Fruit fly (Drosophila melanogaster): Measurements from ENCODE around the gene Synd.

The Synd gene

DNA sequence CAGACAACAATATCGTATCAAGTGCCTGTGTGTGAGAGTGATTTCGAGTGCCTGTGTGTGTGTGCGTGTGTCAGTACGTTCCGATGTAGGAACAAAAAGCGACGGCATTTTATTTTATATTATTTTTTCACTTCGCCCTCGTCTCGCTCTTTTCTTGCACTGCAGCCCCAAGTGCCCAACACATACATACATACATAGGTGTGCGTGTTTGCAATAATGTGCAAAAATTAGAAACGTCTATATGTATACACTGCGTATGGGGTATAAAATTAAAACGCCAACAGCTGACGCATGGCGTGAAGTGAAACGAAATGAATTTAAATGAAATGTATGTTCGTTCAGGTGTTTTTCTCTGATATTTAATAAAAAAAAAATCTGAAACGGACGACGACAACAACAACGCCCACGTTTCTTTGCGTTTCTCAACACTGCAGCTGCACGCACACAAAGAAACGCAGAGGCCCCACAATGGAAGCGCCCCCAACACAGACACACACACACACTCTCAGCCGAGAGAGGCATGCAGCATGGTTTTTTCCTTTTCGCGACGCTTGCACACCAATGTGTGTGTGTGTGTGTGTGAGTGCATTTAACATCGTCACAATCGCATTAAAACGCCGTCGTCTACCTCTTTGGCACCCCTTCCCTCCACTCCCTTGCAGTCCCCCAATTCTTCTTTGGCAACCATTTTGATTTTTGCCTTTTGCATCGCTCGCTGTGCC is 48.7 kb upstream of the Synd start (continued):
- TF ChIP-seq CG6854 (GFP tag; optimal IDR thresholded peaks at IDR 0.05), result no peak
- TF ChIP-seq CG1621 (tag; optimal IDR thresholded peaks at IDR 0.05), result no peak
- TF ChIP-seq svp (GFP tag), result peak; percentile 77
- TF ChIP-seq acj6 (GFP tag; optimal IDR thresholded peaks at IDR 0.05), result peak; percentile 57
- peak; percentile 44 for TF ChIP-seq CG4318 (GFP tag; optimal IDR thresholded peaks at IDR 0.05)
- TF ChIP-seq Gug (GFP tag; IDR thresholded peaks at IDR 0.05), result no peak
- peak; percentile 49 for TF ChIP-seq CG7368 (GFP tag; optimal IDR thresholded peaks at IDR 0.05)
- peak; percentile 67 for TF ChIP-seq CG6808 (GFP tag; optimal IDR thresholded peaks at IDR 0.05)
- TF ChIP-seq CG3032 (tag; optimal IDR thresholded peaks at IDR 0.05), result peak; percentile 26
- TF ChIP-seq Hr4 (GFP tag; optimal IDR thresholded peaks at IDR 0.05), result peak; percentile 74
- peak; percentile 62 for TF ChIP-seq Ets96B (tag; optimal IDR thresholded peaks at IDR 0.05)
- peak; percentile 56 for TF ChIP-seq CG6792 (GFP tag; optimal IDR thresholded peaks at IDR 0.05)
- peak; percentile 38 for TF ChIP-seq spab (GFP tag; optimal IDR thresholded peaks at IDR 0.05)
- TF ChIP-seq CG6276 (GFP tag; optimal IDR thresholded peaks at IDR 0.05), result peak; percentile 52
- peak; percentile 69 for TF ChIP-seq Lpt (GFP tag; optimal IDR thresholded peaks at IDR 0.05)
- TF ChIP-seq Sox14 (GFP tag; optimal IDR thresholded peaks at IDR 0.05), result peak; percentile 85
- peak; percentile 62 for TF ChIP-seq achi (GFP tag; optimal IDR thresholded peaks at IDR 0.05)

- TF ChIP-seq dac (GFP tag; optimal IDR thresholded peaks at IDR 0.05) (no peak), CG7368 (GFP tag; optimal IDR thresholded peaks at IDR 0.05) (peak; percentile 40), CG32006 (GFP tag; optimal IDR thresholded peaks at IDR 0.05) (peak; percentile 25), CG6163 (GFP tag; IDR thresholded peaks at IDR 0.05) (peak; percentile 76), eg (GFP tag; IDR thresholded peaks at IDR 0.05) (peak; percentile 75; the same call in 2 of the 3 replicates), fd59A (GFP tag; optimal IDR thresholded peaks at IDR 0.05) (no peak), CG8319 (GFP tag; optimal IDR thresholded peaks at IDR 0.05) (no peak), CG6276 (GFP tag; optimal IDR thresholded peaks at IDR 0.05) (peak; percentile 47), CG1621 (tag; optimal IDR thresholded peaks at IDR 0.05) (peak; percentile 5), ss (GFP tag; optimal IDR thresholded peaks at IDR 0.05) (peak; percentile 38 to 74), CG11294 (GFP tag; IDR thresholded peaks at IDR 0.05) (peak; percentile 59; the same call in 1 of the 2 replicates), salr (GFP tag; optimal IDR thresholded peaks at IDR 0.05) (peak; percentile 40 to 56), Eip78C (GFP tag) (peak; percentile 18), dsx (GFP tag; optimal IDR thresholded peaks at IDR 0.05; ENCODE audit: poor library complexity, severe bottlenecking) (peak; percentile 67), net (GFP tag; optimal IDR thresholded peaks at IDR 0.05) (peak; percentile 27), Sox102F (GFP tag; optimal IDR thresholded peaks at IDR 0.05) (no peak), CG8119 (GFP tag; IDR thresholded peaks at IDR 0.05) (peak; percentile 58; the same call in 2 of the 3 replicates), topi (GFP tag; optimal IDR thresholded peaks at IDR 0.05) (no peak), achi (GFP tag; optimal IDR thresholded peaks at IDR 0.05) (peak; percentile 44), Lpt (GFP tag; optimal IDR thresholded peaks at IDR 0.05) (peak; percentile 70), Blimp-1 (GFP tag; optimal IDR thresholded peaks at IDR 0.05) (peak; percentile 67), CG6792 (GFP tag; optimal IDR thresholded peaks at IDR 0.05) (no peak), Gug (GFP tag; IDR thresholded peaks at IDR 0.05) (peak; percentile 63), CG3032 (tag; optimal IDR thresholded peaks at IDR 0.05) (peak; percentile 23), CG3919 (GFP tag; optimal IDR thresholded peaks at IDR 0.05) (peak; percentile 39), CG8632 (GFP tag; optimal IDR thresholded peaks at IDR 0.05) (peak; percentile 19), svp (GFP tag) (peak; percentile 50), cyc (GFP tag; optimal IDR thresholded peaks at IDR 0.05) (no peak), lz (GFP tag; optimal IDR thresholded peaks at IDR 0.05) (no peak), vri (GFP tag; optimal IDR thresholded peaks at IDR 0.05) (peak; percentile 58), CG16779 (tag; optimal IDR thresholded peaks at IDR 0.05) (peak; percentile 60), CG11902 (GFP tag; optimal IDR thresholded peaks at IDR 0.05) (no peak), Eip93F (GFP tag; optimal IDR thresholded peaks at IDR 0.05) (no peak), CG34406 (GFP tag; optimal IDR thresholded peaks at IDR 0.05) (no peak), esn (GFP tag; optimal IDR thresholded peaks at IDR 0.05) (no peak), CG15336 (GFP tag; IDR thresholded peaks at IDR 0.05) (peak; percentile 73; the same call in 1 of the 2 replicates), Hr4 (GFP tag; optimal IDR thresholded peaks at IDR 0.05) (no peak), CG6808 (GFP tag; optimal IDR thresholded peaks at IDR 0.05) (peak; percentile 14), CG6854 (GFP tag; optimal IDR thresholded peaks at IDR 0.05) (peak; percentile 47)
Measured at dm6 chr3R:20784436-20785368, 47.9 kb upstream of the Synd start.
